Worm (Caenorhabditis elegans) whole organism, L1 larva: Measurements from ENCODE around the gene bath-19.

Source experiments
- C04F5.9 ChIP-seq: sonication (generic microtip); optimal IDR thresholded peaks from 2 replicates; lab custom pipeline; 2016; ENCODE audit warnings: missing genetic modification characterization, missing compliant biosample characterization
- C34B4.2 ChIP-seq: sonication (generic microtip); optimal IDR thresholded peaks from 2 replicates; lab custom pipeline; 2017; ENCODE audit warnings: mild to moderate bottlenecking, missing genetic modification characterization, missing compliant biosample characterization
- F16B12.6 ChIP-seq: fragments of 150-350 bp; optimal IDR thresholded peaks from 2 replicates; lab custom pipeline; 2014; ENCODE audit warnings: missing biosample characterization, missing genetic modification characterization
- alr-1 ChIP-seq: fragments of 200-800 bp; sonication (Bioruptor generic); optimal IDR thresholded peaks from 2 replicates; lab custom pipeline; 2018; ENCODE audit warnings: borderline replicate concordance, mild to moderate bottlenecking, missing genetic modification characterization, missing compliant biosample characterization
- ama-1 ChIP-seq: fragments of 150-350 bp; optimal IDR thresholded peaks from 2 replicates; lab custom pipeline; 2014
- blmp-1 ChIP-seq: fragments of 150-350 bp; optimal IDR thresholded peaks from 2 replicates; lab custom pipeline; 2014; ENCODE audit warnings: missing biosample characterization, missing genetic modification characterization
- ceh-8 ChIP-seq: fragments of 200-800 bp; sonication (Bioruptor generic); optimal IDR thresholded peaks from 2 replicates; lab custom pipeline; 2018; ENCODE audit warnings: mild to moderate bottlenecking, missing genetic modification characterization, moderate library complexity, missing compliant biosample characterization
- ceh-90 ChIP-seq: sonication (generic microtip); optimal IDR thresholded peaks from 2 replicates; lab custom pipeline; 2016; ENCODE audit warnings: missing genetic modification characterization, missing compliant biosample characterization
- ces-1 ChIP-seq: fragments of 150-350 bp; optimal IDR thresholded peaks from 2 replicates; lab custom pipeline; 2014; ENCODE audit warnings: missing biosample characterization, missing genetic modification reagents, missing genetic modification characterization
- dpl-1 ChIP-seq, 3 experiments: fragments of 150-350 bp in 2 of 3; sonication (generic microtip) in 1 of 3; optimal IDR thresholded peaks; 2 replicates each; lab custom pipeline; 2014 to 2017; ENCODE audit warnings: missing biosample characterization in 3 of 3, missing genetic modification characterization in 3 of 3, missing genetic modification reagents in 3 of 3
- dsc-1 ChIP-seq: sonication (generic microtip); optimal IDR thresholded peaks from 2 replicates; lab custom pipeline; 2016; ENCODE audit warnings: mild to moderate bottlenecking, missing genetic modification characterization, missing compliant biosample characterization
- egl-13 ChIP-seq: sonication (generic microtip); optimal IDR thresholded peaks from 2 replicates; lab custom pipeline; 2016; ENCODE audit warnings: missing genotype, missing genetic modification reagents, missing genetic modification characterization, missing compliant biosample characterization
- elt-2 ChIP-seq: sonication (generic microtip); optimal IDR thresholded peaks from 2 replicates; lab custom pipeline; 2016; ENCODE audit warnings: missing genetic modification characterization, mild to moderate bottlenecking, inconsistent platforms, missing compliant biosample characterization, missing genetic modification reagents
- elt-3 ChIP-seq, 6 experiments: fragments of 150-350 bp in 1 of 6; sonication (generic microtip); optimal IDR thresholded peaks; 2 replicates each; lab custom pipeline; 2017 to 2018; ENCODE audit warnings: missing biosample characterization in 6 of 6, missing genetic modification characterization in 6 of 6, inconsistent platforms in 1 of 6
- fkh-4 ChIP-seq: sonication (generic microtip); optimal IDR thresholded peaks from 2 replicates; lab custom pipeline; 2016; ENCODE audit warnings: missing compliant biosample characterization, missing genetic modification characterization, borderline replicate concordance
- fkh-8 ChIP-seq: sonication (generic microtip); optimal IDR thresholded peaks from 2 replicates; lab custom pipeline; 2016; ENCODE audit warnings: mild to moderate bottlenecking, missing genetic modification characterization, missing compliant biosample characterization
- grh-1 ChIP-seq: fragments of 200-800 bp; sonication (Bioruptor generic); IDR thresholded peaks from 2 replicates; pipeline ENCODE4 v1.3.6; 2022; ENCODE audit warnings: missing genetic modification reagents, missing genetic modification characterization, missing compliant biosample characterization
- hlh-4 ChIP-seq: sonication (generic microtip); optimal IDR thresholded peaks from 2 replicates; lab custom pipeline; 2016; ENCODE audit warnings: mild to moderate bottlenecking, missing genetic modification characterization, missing compliant biosample characterization
- hpl-2 ChIP-seq: fragments of 150-350 bp; optimal IDR thresholded peaks from 2 replicates; lab custom pipeline; 2014; ENCODE audit warnings: missing biosample characterization, missing genetic modification reagents, missing genetic modification characterization
- irx-1 ChIP-seq: sonication (generic microtip); optimal IDR thresholded peaks from 2 replicates; lab custom pipeline; 2016; ENCODE audit warnings: missing genetic modification characterization, missing compliant biosample characterization
- jun-1 ChIP-seq: fragments of 150-350 bp; optimal IDR thresholded peaks from 2 replicates; lab custom pipeline; 2014; ENCODE audit warnings: missing biosample characterization, missing genetic modification reagents, missing genetic modification characterization
- lin-13 ChIP-seq: fragments of 150-350 bp; optimal IDR thresholded peaks from 2 replicates; lab custom pipeline; 2014; ENCODE audit warnings: missing biosample characterization, missing genetic modification reagents, missing genetic modification characterization
- lin-14 ChIP-seq: fragments of 200-800 bp; sonication (Bioruptor generic); optimal IDR thresholded peaks from 2 replicates; lab custom pipeline; 2018; ENCODE audit warnings: mild to moderate bottlenecking, missing genetic modification characterization, moderate library complexity, missing compliant biosample characterization
- lin-15B ChIP-seq: fragments of 150-350 bp; sonication (generic microtip); optimal IDR thresholded peaks from 3 replicates; lab custom pipeline; 2014; ENCODE audit warnings: missing biosample characterization, missing genetic modification characterization
- lin-35 ChIP-seq, 2 experiments: fragments of 150-350 bp; optimal IDR thresholded peaks; 2 replicates each; lab custom pipeline; 2014; ENCODE audit warnings: missing biosample characterization in 2 of 2, missing genetic modification characterization in 2 of 2, missing genetic modification reagents in 2 of 2
- lin-39 ChIP-seq: fragments of 150-350 bp; optimal IDR thresholded peaks from 2 replicates; lab custom pipeline; 2014; ENCODE audit warnings: missing biosample characterization, missing genetic modification reagents, missing genetic modification characterization
- lsy-2 ChIP-seq, 2 experiments: fragments of 150-350 bp; optimal IDR thresholded peaks; 2 replicates each; lab custom pipeline; 2014; ENCODE audit warnings: missing biosample characterization in 2 of 2, missing genetic modification characterization in 2 of 2
- mab-9 ChIP-seq: fragments of 200-800 bp; sonication (Bioruptor generic); IDR thresholded peaks from 2 replicates; pipeline ENCODE4 v1.3.6; 2022; ENCODE audit warnings: missing genetic modification reagents, missing genetic modification characterization, missing compliant biosample characterization
- mef-2 ChIP-seq: fragments of 150-350 bp; optimal IDR thresholded peaks from 2 replicates; lab custom pipeline; 2014; ENCODE audit warnings: missing biosample characterization, missing genetic modification characterization
- mep-1 ChIP-seq: fragments of 150-350 bp; optimal IDR thresholded peaks from 2 replicates; lab custom pipeline; 2014; ENCODE audit warnings: missing biosample characterization, missing genetic modification characterization
- nhr-11 ChIP-seq: fragments of 150-350 bp; optimal IDR thresholded peaks from 2 replicates; lab custom pipeline; 2014; ENCODE audit warnings: missing biosample characterization, missing genetic modification characterization
- nhr-12 ChIP-seq: sonication (generic microtip); optimal IDR thresholded peaks from 2 replicates; lab custom pipeline; 2017; ENCODE audit warnings: missing biosample characterization, missing genetic modification characterization
- nhr-71 ChIP-seq: sonication (generic microtip); optimal IDR thresholded peaks from 2 replicates; lab custom pipeline; 2016; ENCODE audit warnings: mild to moderate bottlenecking, missing genetic modification characterization, moderate library complexity, missing compliant biosample characterization
- nhr-76 ChIP-seq: sonication (generic microtip); optimal IDR thresholded peaks from 2 replicates; lab custom pipeline; 2017; ENCODE audit warnings: missing biosample characterization, missing genetic modification characterization
- nhr-85 ChIP-seq: sonication (generic microtip); peaks from one replicate; lab custom pipeline; 2016; ENCODE audit warnings: missing genetic modification characterization, inconsistent platforms, missing compliant biosample characterization
- pag-3 ChIP-seq: sonication (generic microtip); optimal IDR thresholded peaks from 2 replicates; lab custom pipeline; 2017; ENCODE audit warnings: missing genetic modification characterization, mild to moderate bottlenecking, missing compliant biosample characterization, antibody characterized with exemption, borderline replicate concordance; ENCODE audit not compliant: insufficient read depth
- pqm-1 ChIP-seq: sonication (generic microtip); optimal IDR thresholded peaks from 3 replicates; lab custom pipeline; 2017; ENCODE audit warnings: missing biosample characterization, missing genetic modification characterization
- rnt-1 ChIP-seq: sonication (generic microtip); optimal IDR thresholded peaks from 2 replicates; lab custom pipeline; 2016; ENCODE audit warnings: mild to moderate bottlenecking, missing genetic modification characterization, moderate library complexity, missing compliant biosample characterization
- skn-1 ChIP-seq: fragments of 150-350 bp; optimal IDR thresholded peaks from 2 replicates; lab custom pipeline; 2014; ENCODE audit warnings: missing biosample characterization, missing genetic modification characterization
- snpc-4 ChIP-seq: fragments of 150-350 bp; optimal IDR thresholded peaks from 2 replicates; lab custom pipeline; 2014; ENCODE audit warnings: missing biosample characterization, missing genetic modification characterization
- sox-4 ChIP-seq: sonication (generic microtip); optimal IDR thresholded peaks from 2 replicates; lab custom pipeline; 2016; ENCODE audit warnings: missing genetic modification characterization, missing compliant biosample characterization
- sptf-1 ChIP-seq: fragments of 150-350 bp; optimal IDR thresholded peaks from 2 replicates; lab custom pipeline; 2014; ENCODE audit warnings: missing biosample characterization, missing genetic modification characterization
- tbx-2 ChIP-seq: sonication (generic microtip); optimal IDR thresholded peaks from 2 replicates; lab custom pipeline; 2016; ENCODE audit warnings: missing genetic modification characterization, missing compliant biosample characterization
- tlp-1 ChIP-seq: fragments of 150-350 bp; optimal IDR thresholded peaks from 2 replicates; lab custom pipeline; 2014; ENCODE audit warnings: missing biosample characterization, missing genetic modification characterization
- xbp-1 ChIP-seq: sonication (generic microtip); optimal IDR thresholded peaks from 2 replicates; lab custom pipeline; 2016; ENCODE audit warnings: missing genetic modification characterization, missing compliant biosample characterization
- zag-1 ChIP-seq: fragments of 150-350 bp; optimal IDR thresholded peaks from 2 replicates; lab custom pipeline; 2014; ENCODE audit warnings: missing biosample characterization, missing genetic modification characterization

The bath-19 gene

ce11 chrII:2039288-2039687, at the start of gene bath-19:
bath-19 (minus strand) TSS chrII:2039388.
- TF ChIP-seq ceh-90 (tag; lab: Kevin White, UChicago) (no peak), rnt-1 (tag; lab: Kevin White, UChicago) (no peak), C04F5.9 (tag; lab: Kevin White, UChicago) (no peak), nhr-71 (tag; lab: Kevin White, UChicago) (no peak)

- TF ChIP-seq mep-1 (no peak), sox-4 (tag; lab: Kevin White, UChicago) (no peak), lin-39 (tag; lab: Kevin White, UChicago) (no peak), mab-9 (GFP tag; lab: Robert Waterston, UW) (no peak), egl-13 (tag; lab: Kevin White, UChicago) (no peak), pqm-1 (tag; lab: Kevin White, UChicago) (no peak), ces-1 (GFP tag; lab: Kevin White, UChicago) (no peak), hlh-4 (tag; lab: Kevin White, UChicago) (no peak), sptf-1 (tag; lab: Kevin White, UChicago) (no peak), ceh-8 (GFP tag; lab: Kevin White, UChicago) (no peak), snpc-4 (tag; lab: Kevin White, UChicago) (no peak), lin-13 (GFP tag; lab: Kevin White, UChicago) (no peak), nhr-85 (tag; lab: Kevin White, UChicago) (no peak), tlp-1 (no peak), hpl-2 (GFP tag; lab: Kevin White, UChicago) (no peak)
Observed at ce11 chrII:2087206-2087605, 48.0 kb upstream of the bath-19 start.

- TF ChIP-seq lin-35 (GFP tag; optimal IDR thresholded peaks at IDR 0.05; lab: Kevin White, UChicago) (no peak), grh-1 (GFP tag; lab: Robert Waterston, UW) (no peak), egl-13 (tag; lab: Kevin White, UChicago) (no peak), jun-1 (no peak), sptf-1 (tag; lab: Kevin White, UChicago) (no peak), xbp-1 (tag; lab: Kevin White, UChicago) (no peak), lin-15B (no peak), mab-9 (GFP tag; lab: Robert Waterston, UW) (no peak), pag-3 (tag; lab: Kevin White, UChicago) (no peak), lsy-2 (tag; optimal IDR thresholded peaks at IDR 0.05; lab: Kevin White, UChicago) (no peak), irx-1 (no peak), fkh-8 (tag; lab: Kevin White, UChicago) (no peak), elt-3 (tag; optimal IDR thresholded peaks at IDR 0.05; lab: Kevin White, UChicago) (no peak), lin-14 (no peak), ama-1 (no peak), blmp-1 (tag; lab: Kevin White, UChicago) (no peak), ces-1 (GFP tag; lab: Kevin White, UChicago) (no peak), nhr-11 (tag; lab: Kevin White, UChicago) (no peak), sox-4 (tag; lab: Kevin White, UChicago) (no peak), fkh-4 (no peak)
Observed at ce11 chrII:2083726-2084179, 44.6 kb upstream of the bath-19 start, which contains the start of the genes T16A1.5 and fbxc-49. T16A1.5 (minus strand) TSS chrII:2083826. fbxc-49 (plus strand) TSS chrII:2084129.

ce11 chrII:2081257-2081656, 42.1 kb upstream of the bath-19 start, which contains the start of gene T16A1.4:
T16A1.4 (plus strand) TSS chrII:2081557.
- TF ChIP-seq F16B12.6 (no peak), grh-1 (GFP tag; lab: Robert Waterston, UW) (no peak), sptf-1 (tag; lab: Kevin White, UChicago) (no peak), lin-14 (no peak), mef-2 (no peak), skn-1 (no peak), elt-3 (tag; optimal IDR thresholded peaks at IDR 0.05; lab: Kevin White, UChicago) (no peak), dpl-1 (GFP tag; optimal IDR thresholded peaks at IDR 0.05; lab: Kevin White, UChicago) (no peak), nhr-76 (no peak), C34B4.2 (tag; lab: Kevin White, UChicago) (no peak), zag-1 (tag; lab: Kevin White, UChicago) (no peak), irx-1 (no peak), hlh-4 (tag; lab: Kevin White, UChicago) (no peak), nhr-12 (no peak), lin-35 (GFP tag; optimal IDR thresholded peaks at IDR 0.05; lab: Kevin White, UChicago) (no peak), dsc-1 (no peak), sox-4 (tag; lab: Kevin White, UChicago) (no peak), elt-2 (tag; lab: Kevin White, UChicago) (no peak), alr-1 (no peak), tbx-2 (no peak)
- TF ChIP-seq, all 84 proteins: peak for 0
